Worm (Caenorhabditis elegans) whole organism, mixed stage, embryonic: ENCODE data around the gene K01D12.8.

Experiments
- ceh-83 ChIP-seq: fragments of 200-800 bp; sonication (Bioruptor generic); optimal IDR thresholded peaks from 2 replicates; lab custom pipeline; 2018; ENCODE audit warnings: mild to moderate bottlenecking, missing genetic modification characterization, missing compliant biosample characterization
- ham-2 ChIP-seq: fragments of 200-800 bp; sonication (Bioruptor generic); optimal IDR thresholded peaks from 2 replicates; lab custom pipeline; 2018; ENCODE audit warnings: mild to moderate bottlenecking, missing genetic modification characterization, missing compliant biosample characterization
- lin-13 ChIP-seq: fragments of 150-350 bp; optimal IDR thresholded peaks from 2 replicates; lab custom pipeline; 2014; ENCODE audit warnings: missing biosample characterization, missing genetic modification characterization
- lin-32 ChIP-seq: fragments of 200-800 bp; sonication (Bioruptor generic); optimal IDR thresholded peaks from 2 replicates; lab custom pipeline; 2018; ENCODE audit warnings: mild to moderate bottlenecking, missing genetic modification characterization, missing compliant biosample characterization
- lsy-2 ChIP-seq: fragments of 150-350 bp; optimal IDR thresholded peaks from 2 replicates; lab custom pipeline; 2014; ENCODE audit warnings: missing biosample characterization, missing genetic modification characterization
- nhr-237 ChIP-seq: fragments of 150-350 bp; optimal IDR thresholded peaks from 2 replicates; lab custom pipeline; 2014; ENCODE audit warnings: missing biosample characterization, missing genetic modification characterization
- nhr-28 ChIP-seq: fragments of 150-350 bp; optimal IDR thresholded peaks from 2 replicates; lab custom pipeline; 2014; ENCODE audit warnings: missing biosample characterization, missing genetic modification characterization
- sptf-1 ChIP-seq: sonication (generic microtip); optimal IDR thresholded peaks from 2 replicates; lab custom pipeline; 2017; ENCODE audit warnings: mild to moderate bottlenecking, missing genetic modification characterization, moderate library complexity, missing compliant biosample characterization

DNA sequence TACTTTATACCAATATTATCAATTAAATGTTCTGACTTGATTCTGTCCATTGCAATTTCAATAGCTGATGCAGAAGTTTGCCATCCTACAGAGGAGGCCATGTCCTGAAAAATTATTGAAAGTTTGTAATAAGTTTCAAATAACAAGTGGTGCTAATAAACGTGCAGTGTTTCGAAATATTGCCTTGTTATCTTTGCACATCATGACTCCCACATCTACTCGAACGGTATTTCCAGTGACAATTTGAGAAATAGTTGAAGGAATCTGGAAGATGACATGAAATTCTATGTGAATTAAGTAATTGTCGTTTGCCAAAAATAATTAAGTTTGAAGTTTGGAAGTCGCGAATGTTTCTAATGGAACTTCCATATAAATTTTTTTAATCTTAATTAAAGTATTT, 33.0 kb upstream of the K01D12.8 start, which contains the start of gene gcy-13:
- TF ChIP-seq nhr-237 (tag; lab: Kevin White, UChicago) (no peak), sptf-1 (tag; lab: Kevin White, UChicago) (no peak), ceh-83 (GFP tag; lab: Kevin White, UChicago) (no peak), lin-32 (no peak), lin-13 (tag; lab: Kevin White, UChicago) (no peak), nhr-28 (no peak), lsy-2 (no peak), ham-2 (GFP tag; lab: Kevin White, UChicago) (no peak)
